Worm (Caenorhabditis elegans) whole organism, young adult: ENCODE measurements around the gene cblc-1.
A peak's percentile ranks its signal among the peaks of the same experiment; 100 is the strongest.

Source experiments
- B0035.1 ChIP-seq: sonication (generic microtip); optimal IDR thresholded peaks from 2 replicates; lab custom pipeline; 2016; ENCODE audit warnings: missing genetic modification characterization, mild to moderate bottlenecking, missing compliant biosample characterization, missing genotype, missing genetic modification reagents
- B0336.3 ChIP-seq: fragments of 200-800 bp; sonication (Bioruptor generic); IDR thresholded peaks from 2 replicates; pipeline ENCODE4 v1.3.6; 2022; ENCODE audit warnings: missing genetic modification characterization, missing compliant biosample characterization
- D2030.7 ChIP-seq: fragments of 200-800 bp; sonication (Bioruptor generic); IDR thresholded peaks from 2 replicates; pipeline ENCODE4 v1.3.6; 2022; ENCODE audit warnings: missing genetic modification reagents, missing genetic modification characterization, missing compliant biosample characterization
- F23B12.7 ChIP-seq: sonication (generic microtip); optimal IDR thresholded peaks from 2 replicates; lab custom pipeline; 2017; ENCODE audit warnings: missing genetic modification characterization, mild to moderate bottlenecking, missing compliant biosample characterization, antibody characterized with exemption, moderate library complexity; ENCODE audit not compliant: insufficient read depth
- F39B2.1 ChIP-seq: fragments of 200-800 bp; sonication (Bioruptor generic); IDR thresholded peaks from 2 replicates; pipeline ENCODE4 v1.3.6; 2022; ENCODE audit warnings: missing genetic modification reagents, missing genetic modification characterization, missing compliant biosample characterization
- F52B5.7 ChIP-seq: sonication (generic microtip); optimal IDR thresholded peaks from 2 replicates; lab custom pipeline; 2016; ENCODE audit warnings: mild to moderate bottlenecking, missing genetic modification characterization, missing compliant biosample characterization
- F55B11.4 ChIP-seq: sonication (generic microtip); optimal IDR thresholded peaks from 2 replicates; lab custom pipeline; 2016; ENCODE audit warnings: missing compliant biosample characterization, missing genetic modification characterization, borderline replicate concordance; ENCODE audit not compliant: insufficient read depth
- F57A8.1 ChIP-seq: fragments of 200-800 bp; sonication (Bioruptor generic); optimal IDR thresholded peaks from 2 replicates; lab custom pipeline; 2018; ENCODE audit warnings: mild to moderate bottlenecking, missing genetic modification characterization, moderate library complexity, missing compliant biosample characterization
- F57C9.4 ChIP-seq: sonication (generic microtip); optimal IDR thresholded peaks from 2 replicates; lab custom pipeline; 2017; ENCODE audit warnings: mild to moderate bottlenecking, missing genetic modification characterization, missing compliant biosample characterization
- K12H6.12 ChIP-seq: fragments of 200-800 bp; sonication (Bioruptor generic); optimal IDR thresholded peaks from 2 replicates; lab custom pipeline; 2018; ENCODE audit warnings: mild to moderate bottlenecking, missing genetic modification characterization, missing compliant biosample characterization
- T07F8.4 ChIP-seq: sonication (generic microtip); optimal IDR thresholded peaks from 2 replicates; lab custom pipeline; 2016; ENCODE audit warnings: mild to moderate bottlenecking, missing genetic modification characterization, moderate library complexity, missing compliant biosample characterization
- T26A5.8 ChIP-seq: sonication (generic microtip); optimal IDR thresholded peaks from 2 replicates; lab custom pipeline; 2016; ENCODE audit warnings: missing genetic modification characterization, missing compliant biosample characterization
- Y67H2A.10 ChIP-seq: fragments of 200-800 bp; sonication (Bioruptor generic); conservative IDR thresholded peaks from 2 replicates; pipeline ENCODE4 v1.3.6; 2022; ENCODE audit warnings: missing genetic modification reagents, missing genetic modification characterization, missing compliant biosample characterization
- Y79H2A.3 ChIP-seq: fragments of 200-800 bp; sonication (Bioruptor generic); conservative IDR thresholded peaks from 2 replicates; pipeline ENCODE4 v1.3.6; 2022; ENCODE audit warnings: missing genetic modification reagents, missing genetic modification characterization, missing compliant biosample characterization
- Y95B8A.8 ChIP-seq: fragments of 200-800 bp; sonication (Bioruptor generic); IDR thresholded peaks from 2 replicates; pipeline ENCODE4 v1.3.6; 2022; ENCODE audit warnings: missing genetic modification reagents, missing genetic modification characterization, missing compliant biosample characterization
- ZK185.1 ChIP-seq: sonication (generic microtip); optimal IDR thresholded peaks from 2 replicates; lab custom pipeline; 2016; ENCODE audit warnings: mild to moderate bottlenecking, missing genetic modification characterization, missing compliant biosample characterization; ENCODE audit not compliant: poor library complexity, severe bottlenecking
- atf-7 ChIP-seq: sonication (generic microtip); optimal IDR thresholded peaks from 2 replicates; lab custom pipeline; 2017; ENCODE audit warnings: mild to moderate bottlenecking, missing genetic modification characterization, missing compliant biosample characterization
- attf-5 ChIP-seq: fragments of 200-800 bp; sonication (Bioruptor generic); optimal IDR thresholded peaks from 2 replicates; lab custom pipeline; 2018; ENCODE audit warnings: mild to moderate bottlenecking, missing genetic modification characterization, missing compliant biosample characterization
- ceh-100 ChIP-seq: fragments of 200-800 bp; sonication (Bioruptor generic); IDR thresholded peaks from 2 replicates; pipeline ENCODE4 v1.3.6; 2022; ENCODE audit warnings: missing genetic modification reagents, missing genetic modification characterization, missing compliant biosample characterization
- ceh-58 ChIP-seq: fragments of 200-800 bp; sonication (Bioruptor generic); IDR thresholded peaks from 2 replicates; pipeline ENCODE4 v1.3.6; 2022; ENCODE audit warnings: missing genetic modification characterization, missing compliant biosample characterization
- ceh-79 ChIP-seq: sonication (generic microtip); optimal IDR thresholded peaks from 2 replicates; lab custom pipeline; 2017; ENCODE audit warnings: mild to moderate bottlenecking, missing genetic modification characterization, missing compliant biosample characterization
- chd-7 ChIP-seq: sonication (generic microtip); optimal IDR thresholded peaks from 2 replicates; lab custom pipeline; 2016; ENCODE audit warnings: mild to moderate bottlenecking, missing genetic modification characterization, moderate library complexity, missing compliant biosample characterization
- dox-1 ChIP-seq: fragments of 200-800 bp; sonication (Bioruptor generic); IDR thresholded peaks from 2 replicates; pipeline ENCODE4 v1.3.6; 2022; ENCODE audit warnings: missing genetic modification reagents, missing genetic modification characterization, missing compliant biosample characterization
- dpff-1 ChIP-seq: sonication (generic microtip); optimal IDR thresholded peaks from 2 replicates; lab custom pipeline; 2017; ENCODE audit warnings: mild to moderate bottlenecking, missing genetic modification characterization, missing compliant biosample characterization
- efl-1 ChIP-seq: fragments of 150-350 bp; optimal IDR thresholded peaks from 2 replicates; lab custom pipeline; 2014; ENCODE audit warnings: missing biosample characterization, missing genetic modification reagents, missing genetic modification characterization
- egl-18 ChIP-seq: fragments of 200-800 bp; sonication (Bioruptor generic); IDR thresholded peaks from 2 replicates; pipeline ENCODE4 v1.3.6; 2022; ENCODE audit warnings: missing genetic modification reagents, missing genetic modification characterization, missing compliant biosample characterization
- egrh-3 ChIP-seq: fragments of 200-800 bp; sonication (Bioruptor generic); IDR thresholded peaks from 2 replicates; pipeline ENCODE4 v1.3.6; 2022; ENCODE audit warnings: missing genetic modification reagents, missing genetic modification characterization, missing compliant biosample characterization
- ekl-4 ChIP-seq: fragments of 200-800 bp; sonication (Bioruptor generic); IDR thresholded peaks from 2 replicates; pipeline ENCODE4 v1.3.6; 2022; ENCODE audit warnings: missing genetic modification reagents, missing genetic modification characterization, missing compliant biosample characterization
- ets-4 ChIP-seq: fragments of 200-800 bp; sonication (Bioruptor generic); optimal IDR thresholded peaks from 2 replicates; lab custom pipeline; 2018; ENCODE audit warnings: mild to moderate bottlenecking, missing genetic modification characterization, missing compliant biosample characterization
- fkh-3 ChIP-seq: sonication (generic microtip); optimal IDR thresholded peaks from 2 replicates; lab custom pipeline; 2016; ENCODE audit warnings: mild to moderate bottlenecking, missing genetic modification characterization, missing compliant biosample characterization
- gei-17 ChIP-seq: fragments of 200-800 bp; sonication (Bioruptor generic); optimal IDR thresholded peaks from 2 replicates; lab custom pipeline; 2018; ENCODE audit warnings: mild to moderate bottlenecking, missing genetic modification characterization, missing compliant biosample characterization
- hsf-1 ChIP-seq: fragments of 200-800 bp; sonication (Bioruptor generic); IDR thresholded peaks from 2 replicates; pipeline ENCODE4 v1.3.6; 2022; ENCODE audit warnings: missing genetic modification reagents, missing genetic modification characterization, missing compliant biosample characterization
- let-526 ChIP-seq: fragments of 200-800 bp; sonication (Bioruptor generic); IDR thresholded peaks from 2 replicates; pipeline ENCODE4 v1.3.6; 2022; ENCODE audit warnings: missing genetic modification reagents, missing genetic modification characterization, missing compliant biosample characterization
- let-607 ChIP-seq, 2 experiments: fragments of 200-800 bp in 1 of 2; sonication (Bioruptor generic) in 1 of 2; sonication (generic microtip) in 1 of 2; optimal IDR thresholded peaks; 2 replicates each; lab custom pipeline; 2016 to 2018; ENCODE audit warnings: mild to moderate bottlenecking in 2 of 2, missing compliant biosample characterization in 2 of 2, missing genetic modification characterization in 2 of 2, moderate library complexity in 2 of 2, missing genotype in 1 of 2
- lin-40 ChIP-seq: sonication (generic microtip); optimal IDR thresholded peaks from 2 replicates; lab custom pipeline; 2016; ENCODE audit warnings: missing genetic modification characterization, mild to moderate bottlenecking, missing compliant biosample characterization, missing genotype, missing genetic modification reagents
- mes-4 ChIP-seq: sonication (generic microtip); optimal IDR thresholded peaks from 2 replicates; lab custom pipeline; 2016; ENCODE audit warnings: missing genotype, missing genetic modification characterization, missing compliant biosample characterization
- mxl-1 ChIP-seq: sonication (generic microtip); optimal IDR thresholded peaks from 2 replicates; lab custom pipeline; 2016; ENCODE audit warnings: missing genetic modification characterization, missing compliant biosample characterization
- nfya-2 ChIP-seq: fragments of 200-800 bp; sonication (Bioruptor generic); IDR thresholded peaks from 2 replicates; pipeline ENCODE4 v1.3.6; 2022; ENCODE audit warnings: missing genetic modification reagents, missing genetic modification characterization, missing compliant biosample characterization
- nfyb-1 ChIP-seq: fragments of 200-800 bp; sonication (Bioruptor generic); IDR thresholded peaks from 2 replicates; pipeline ENCODE4 v1.3.6; 2022; ENCODE audit warnings: missing genetic modification reagents, missing genetic modification characterization, missing compliant biosample characterization
- nhr-120 ChIP-seq: fragments of 200-800 bp; sonication (Bioruptor generic); IDR thresholded peaks from 2 replicates; pipeline ENCODE4 v1.3.6; 2022; ENCODE audit warnings: missing genetic modification characterization, missing compliant biosample characterization
- nhr-27 ChIP-seq: fragments of 200-800 bp; sonication (Bioruptor generic); optimal IDR thresholded peaks from 2 replicates; lab custom pipeline; 2018; ENCODE audit warnings: mild to moderate bottlenecking, missing genetic modification characterization, moderate library complexity, missing compliant biosample characterization
- nhr-80 ChIP-seq: sonication (generic microtip); optimal IDR thresholded peaks from 2 replicates; lab custom pipeline; 2016; ENCODE audit warnings: missing genetic modification characterization, missing compliant biosample characterization
- pha-4 ChIP-seq: fragments of 150-350 bp; sonication (generic microtip); optimal IDR thresholded peaks from 2 replicates; lab custom pipeline; 2014; ENCODE audit warnings: missing biosample characterization, missing genetic modification reagents, missing genetic modification characterization
- repo-1 ChIP-seq: sonication (generic microtip); optimal IDR thresholded peaks from 2 replicates; lab custom pipeline; 2017; ENCODE audit warnings: mild to moderate bottlenecking, missing genetic modification characterization, missing compliant biosample characterization
- sea-2 ChIP-seq: fragments of 200-800 bp; sonication (Bioruptor generic); IDR thresholded peaks from 2 replicates; pipeline ENCODE4 v1.3.6; 2022; ENCODE audit warnings: missing genetic modification characterization, missing compliant biosample characterization
- tbp1 ChIP-seq: fragments of 200-800 bp; sonication (Bioruptor generic); optimal IDR thresholded peaks from 2 replicates; lab custom pipeline; 2018; ENCODE audit warnings: mild to moderate bottlenecking, missing genetic modification characterization, missing compliant biosample characterization
- tlf-1 ChIP-seq: fragments of 200-800 bp; sonication (Bioruptor generic); optimal IDR thresholded peaks from 2 replicates; lab custom pipeline; 2018; ENCODE audit warnings: mild to moderate bottlenecking, missing genetic modification characterization, missing compliant biosample characterization
- ztf-25 ChIP-seq: fragments of 200-800 bp; sonication (Bioruptor generic); IDR thresholded peaks from 2 replicates; pipeline ENCODE4 v1.3.6; 2022; ENCODE audit warnings: missing genetic modification reagents, missing genetic modification characterization, missing compliant biosample characterization
- ztf-28 ChIP-seq: fragments of 200-800 bp; sonication (Bioruptor generic); IDR thresholded peaks from 2 replicates; pipeline ENCODE4 v1.3.6; 2022; ENCODE audit warnings: missing genetic modification reagents, missing genetic modification characterization, missing compliant biosample characterization

Gene cblc-1

DNA sequence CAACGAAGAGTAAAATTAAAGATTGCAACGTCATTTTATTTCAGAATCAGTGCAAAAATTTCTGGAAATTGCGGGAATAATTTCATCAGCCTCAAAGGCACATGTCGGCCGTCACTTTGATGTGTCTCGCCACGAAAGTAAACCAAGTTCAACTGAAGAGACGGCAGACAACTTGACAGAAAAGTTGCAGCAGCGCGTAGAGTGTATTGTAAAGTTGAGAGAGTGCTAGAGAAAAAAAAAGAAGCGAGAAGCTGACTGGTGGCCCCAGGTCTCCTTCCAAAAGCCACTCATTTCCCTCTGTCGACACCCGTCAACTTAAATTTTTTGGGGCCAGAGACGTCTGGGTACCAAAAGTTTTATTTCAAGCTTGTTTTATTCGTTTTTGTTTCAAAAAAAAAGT is 36.7 kb downstream of the cblc-1 start (continued):
- TF ChIP-seq let-526 (GFP tag; lab: Robert Waterston, UW): peak; percentile 32; the same call in 1 of the 2 replicates
- TF ChIP-seq hsf-1 (GFP tag; lab: Robert Waterston, UW): peak; percentile 96
- TF ChIP-seq mes-4 (tag; lab: Kevin White, UChicago): no peak
- no peak for TF ChIP-seq nhr-120 (GFP tag; lab: Robert Waterston, UW)
- peak; percentile 80 for TF ChIP-seq F23B12.7 (tag; lab: Kevin White, UChicago)
- TF ChIP-seq mxl-1 (tag; lab: Kevin White, UChicago): no peak
- TF ChIP-seq B0336.3 (GFP tag; lab: Robert Waterston, UW): no peak; the same call in 1 of the 2 replicates
- no peak for TF ChIP-seq F57A8.1 (GFP tag; lab: Kevin White, UChicago)
- peak; percentile 7 for TF ChIP-seq K12H6.12 (tag; lab: Kevin White, UChicago)
- TF ChIP-seq atf-7 (tag; lab: Kevin White, UChicago): no peak
- 0 out of 2 replicates have a peak, but pooled peaks have one; percentile 60 for TF ChIP-seq Y95B8A.8 (GFP tag; lab: Robert Waterston, UW)
- TF ChIP-seq tbp1 (GFP tag; lab: Kevin White, UChicago): peak; percentile 62
- TF ChIP-seq ceh-79: no peak
- TF ChIP-seq dpff-1 (tag; lab: Kevin White, UChicago): no peak
- no peak for TF ChIP-seq F57C9.4 (tag; lab: Kevin White, UChicago)
- TF ChIP-seq ztf-25 (GFP tag; lab: Robert Waterston, UW): no peak
- no peak for TF ChIP-seq gei-17 (GFP tag; lab: Kevin White, UChicago)
- 0 out of 2 replicates have a peak, but pooled peaks have one; percentile 27 for TF ChIP-seq nfyb-1 (GFP tag; lab: Robert Waterston, UW)
- no peak for TF ChIP-seq ztf-28
- peak; percentile 73 for TF ChIP-seq dox-1 (GFP tag; lab: Robert Waterston, UW)
- TF ChIP-seq efl-1 (GFP tag; lab: Kevin White, UChicago): peak; percentile 69
- no peak for TF ChIP-seq ceh-58
- TF ChIP-seq lin-40 (tag; lab: Kevin White, UChicago): peak; percentile 24
- no peak for TF ChIP-seq T07F8.4 (tag; lab: Kevin White, UChicago)
- TF ChIP-seq repo-1: no peak
- no peak for TF ChIP-seq Y79H2A.3
- no peak for TF ChIP-seq F39B2.1 (GFP tag; lab: Robert Waterston, UW)
- no peak for TF ChIP-seq nfya-2
- TF ChIP-seq ZK185.1 (tag; lab: Kevin White, UChicago): peak; percentile 58
- peak; percentile 40 for TF ChIP-seq attf-5 (GFP tag; lab: Kevin White, UChicago)
- TF ChIP-seq D2030.7 (GFP tag; lab: Robert Waterston, UW): peak; percentile 69
- peak; percentile 37 for TF ChIP-seq pha-4 (tag; lab: Kevin White, UChicago)
- peak; percentile 9 for TF ChIP-seq chd-7
- TF ChIP-seq T26A5.8: no peak
- TF ChIP-seq nhr-27 (tag; lab: Kevin White, UChicago): no peak
- TF ChIP-seq egl-18 (GFP tag; lab: Robert Waterston, UW): no peak
- peak; percentile 64 for TF ChIP-seq ekl-4 (GFP tag; lab: Robert Waterston, UW)
- peak; percentile 46 for TF ChIP-seq tlf-1
- TF ChIP-seq sea-2: no peak
- TF ChIP-seq ets-4 (GFP tag; lab: Kevin White, UChicago): no peak
- TF ChIP-seq F52B5.7: no peak
- TF ChIP-seq egrh-3 (GFP tag; lab: Robert Waterston, UW): no peak
- TF ChIP-seq ceh-100 (GFP tag; lab: Robert Waterston, UW): no peak
- no peak for TF ChIP-seq fkh-3 (tag; lab: Kevin White, UChicago)
- TF ChIP-seq Y67H2A.10 (GFP tag; lab: Robert Waterston, UW): 0 out of 2 replicates have a peak, but pooled peaks have one; percentile 49
- TF ChIP-seq nhr-80 (tag; lab: Kevin White, UChicago): peak; percentile 15
- no peak for TF ChIP-seq F55B11.4 (tag; lab: Kevin White, UChicago)
- TF ChIP-seq B0035.1: no peak
- TF ChIP-seq let-607 (tag; optimal IDR thresholded peaks at IDR 0.05; lab: Kevin White, UChicago): no peak
